Worm (Caenorhabditis elegans) whole organism, late embryonic: ENCODE measurements around the gene B0250.7.

ENCODE experiments used
- ceh-30 ChIP-seq: fragments of 150-350 bp; optimal IDR thresholded peaks from 2 replicates; lab custom pipeline; 2014; ENCODE audit warnings: missing biosample characterization, missing genetic modification characterization
- ceh-34 ChIP-seq: sonication (generic microtip); optimal IDR thresholded peaks from 2 replicates; lab custom pipeline; 2016; ENCODE audit warnings: mild to moderate bottlenecking, missing genetic modification characterization, missing compliant biosample characterization
- ceh-6 ChIP-seq: fragments of 200-800 bp; sonication (Bioruptor generic); optimal IDR thresholded peaks from 2 replicates; lab custom pipeline; 2018; ENCODE audit warnings: mild to moderate bottlenecking, missing genetic modification characterization, missing compliant biosample characterization
- fax-1 ChIP-seq: sonication (generic microtip); optimal IDR thresholded peaks from 2 replicates; lab custom pipeline; 2016; ENCODE audit warnings: missing genotype, missing genetic modification characterization, missing compliant biosample characterization
- nhr-11 ChIP-seq: fragments of 150-350 bp; optimal IDR thresholded peaks from 2 replicates; lab custom pipeline; 2014; ENCODE audit warnings: missing biosample characterization, missing genetic modification characterization

ce11 chrV:20470385-20470784, 5.5 kb downstream of the B0250.7 start, which contains the start of gene B0250.8:
- TF ChIP-seq fax-1 (tag; lab: Kevin White, UChicago) = no peak
- no peak for TF ChIP-seq nhr-11
- no peak for TF ChIP-seq ceh-30 (tag; lab: Kevin White, UChicago)
- no peak for TF ChIP-seq ceh-6 (GFP tag; lab: Kevin White, UChicago)
- no peak for TF ChIP-seq ceh-34 (tag; lab: Kevin White, UChicago)
